Worm (Caenorhabditis elegans) whole organism, L4/young adult: ENCODE measurements around the gene F41E6.8.

Source experiments
- dao-5 ChIP-seq: sonication (generic microtip); optimal IDR thresholded peaks from 2 replicates; lab custom pipeline; 2016; ENCODE audit warnings: missing genotype, missing genetic modification characterization, moderate library complexity, missing compliant biosample characterization
- him-1 ChIP-seq: sonication (generic microtip); optimal IDR thresholded peaks from 2 replicates; lab custom pipeline; 2016; ENCODE audit warnings: missing genotype, missing genetic modification reagents, missing genetic modification characterization, missing compliant biosample characterization

DNA sequence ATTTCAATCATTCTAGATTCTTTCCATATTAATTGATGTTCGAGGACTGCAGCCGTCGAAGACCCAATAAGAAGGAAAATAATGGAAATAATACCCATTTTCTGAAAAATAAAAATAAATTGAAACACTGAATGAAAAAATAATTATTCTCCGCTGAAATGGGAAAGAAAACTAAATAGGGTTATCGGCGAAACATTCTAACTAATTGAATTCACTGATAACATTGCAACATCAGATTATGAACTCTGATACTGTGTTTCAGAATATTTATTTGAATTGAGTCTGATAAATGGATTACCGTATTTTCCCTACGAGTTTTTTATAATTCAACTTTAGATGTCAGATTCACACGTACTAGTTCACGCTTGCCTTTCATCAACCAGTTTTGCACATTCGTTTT, 41.8 kb upstream of the F41E6.8 start, which contains the start of gene asp-13:
- TF ChIP-seq him-1 (tag; lab: Kevin White, UChicago) (no peak), dao-5 (no peak)
